Fruit fly (Drosophila melanogaster) whole organism: Measurements from ENCODE around the gene CG5961.

Experiments
- CG8478 ChIP-seq: fragments of >200 bp; optimal IDR thresholded peaks from 2 replicates; lab custom pipeline; 2018; ENCODE audit warnings: inconsistent platforms
- Dll ChIP-seq: fragments of >200 bp; optimal IDR thresholded peaks from 2 replicates; lab custom pipeline; 2017
- EcR ChIP-seq, 2 experiments: fragments of >200 bp; optimal IDR thresholded peaks; 2 replicates each; lab custom pipeline; 2017; ENCODE audit warnings: missing biosample characterization in 2 of 2, missing genetic modification characterization in 2 of 2, missing genetic modification reagents in 2 of 2
- pan ChIP-seq: fragments of >200 bp; optimal IDR thresholded peaks from 2 replicates; lab custom pipeline; 2017
- psq ChIP-seq: fragments of >200 bp; optimal IDR thresholded peaks from 2 replicates; lab custom pipeline; 2017
- usp ChIP-seq: fragments of >200 bp; optimal IDR thresholded peaks from 2 replicates; lab custom pipeline; 2017; ENCODE audit warnings: missing biosample characterization, missing genetic modification characterization, mixed read lengths

DNA sequence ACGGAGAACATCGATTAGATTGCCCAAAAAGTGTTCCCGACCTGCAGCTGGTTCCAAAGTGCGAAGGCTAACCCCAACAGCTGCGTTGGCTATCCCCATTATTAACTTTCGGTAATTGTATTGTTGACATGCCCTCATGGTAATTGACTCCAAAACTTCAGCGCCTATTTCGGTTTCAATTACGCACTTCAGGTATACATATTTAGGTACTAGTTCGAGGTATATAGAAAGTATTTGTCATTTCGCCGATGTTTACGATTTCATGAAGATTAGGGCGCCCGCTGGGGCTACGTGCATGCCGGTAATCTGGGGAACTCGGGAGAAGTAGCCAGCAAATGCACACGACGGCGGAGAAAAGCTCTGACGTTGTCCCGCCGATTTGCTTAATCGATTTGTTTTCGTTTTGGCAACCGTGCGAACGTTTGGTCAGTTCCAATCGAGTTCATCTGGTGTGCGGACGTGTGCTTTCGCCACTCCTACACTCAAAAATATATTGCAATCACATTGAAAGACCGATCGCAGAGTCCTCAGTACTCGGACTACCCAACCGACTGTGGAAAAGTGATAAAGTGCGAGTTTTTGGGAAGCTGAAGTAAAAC, 19.0 kb downstream of the CG5961 start:
- TF ChIP-seq pan (lab: Kevin White, UChicago) = no peak
- TF ChIP-seq EcR (GFP tag; optimal IDR thresholded peaks at IDR 0.05; lab: Kevin White, UChicago) = no peak
- TF ChIP-seq usp (GFP tag; lab: Kevin White, UChicago) = no peak
- TF ChIP-seq Dll (lab: Kevin White, UChicago) = no peak
- no peak for TF ChIP-seq psq (lab: Kevin White, UChicago)
- no peak for TF ChIP-seq CG8478 (lab: Kevin White, UChicago)
